Fruit fly (Drosophila melanogaster) ovary, adult (tissue): ENCODE results near the gene CG32668.

ENCODE experiments used
- CG17801 ChIP-seq: fragments of 200-800 bp; optimal IDR thresholded peaks from 2 replicates; lab custom pipeline; 2019; ENCODE audit warnings: missing biosample characterization, mild to moderate bottlenecking, missing genetic modification characterization, moderate library complexity; ENCODE audit not compliant: partially characterized antibody

The CG32668 gene

dm6 chrX:11159710-11160446 lies at the start of gene CG32668:
Gene CG32668 (minus strand): TSS chrX:11159760.
- no peak for TF ChIP-seq CG17801 (GFP tag; lab: Kevin White, UChicago)

dm6 chrX:11203104-11203503 lies 43.5 kb upstream of the CG32668 start:
- TF ChIP-seq CG17801 (GFP tag; lab: Kevin White, UChicago): no peak

dm6 chrX:11201948-11202347 lies 42.4 kb upstream of the CG32668 start, which contains the start of gene CG11106:
Gene CG11106 (plus strand): TSS chrX:11202248.
- TF ChIP-seq CG17801 (GFP tag; lab: Kevin White, UChicago): no peak

- TF ChIP-seq CG17801 (GFP tag; lab: Kevin White, UChicago): no peak
Measured at dm6 chrX:11182631-11183030, 23.1 kb upstream of the CG32668 start, which contains the start of gene CG15200. Gene CG15200 (plus strand): TSS chrX:11182931.

- TF ChIP-seq CG17801 (GFP tag; lab: Kevin White, UChicago): no peak
Measured at dm6 chrX:11176073-11176472, 16.5 kb upstream of the CG32668 start.

dm6 chrX:11170578-11170977 lies 11.0 kb upstream of the CG32668 start, which contains the start of gene CG1394:
Gene CG1394 (minus strand): TSS chrX:11170678.
- no peak for TF ChIP-seq CG17801 (GFP tag; lab: Kevin White, UChicago)

- no peak for TF ChIP-seq CG17801 (GFP tag; lab: Kevin White, UChicago)
Measured at dm6 chrX:11168958-11169357, 9.4 kb upstream of the CG32668 start, which contains the start of gene Antdh. Gene Antdh (minus strand): TSS chrX:11169058.

dm6 chrX:11155808-11156589 lies 3.6 kb downstream of the CG32668 start:
- peak; percentile 78 for TF ChIP-seq CG17801 (GFP tag; lab: Kevin White, UChicago)

- no peak for TF ChIP-seq CG17801 (GFP tag; lab: Kevin White, UChicago)
Measured at dm6 chrX:11154511-11155197, 4.9 kb downstream of the CG32668 start.

dm6 chrX:11153826-11154510 lies 5.6 kb downstream of the CG32668 start, which contains the start of the genes rtv and Dlic:
Gene rtv (minus strand): TSS chrX:11153990.
Gene Dlic (plus strand): TSS chrX:11154421.
- TF ChIP-seq CG17801 (GFP tag; lab: Kevin White, UChicago): no peak

- no peak for TF ChIP-seq CG17801 (GFP tag; lab: Kevin White, UChicago)
Measured at dm6 chrX:11153413-11153812, 6.1 kb downstream of the CG32668 start.

- TF ChIP-seq CG17801 (GFP tag; lab: Kevin White, UChicago): no peak
Measured at dm6 chrX:11149201-11149600, 10.4 kb downstream of the CG32668 start, which contains the start of gene Lint-1. Gene Lint-1 (plus strand): TSS chrX:11149323.

- TF ChIP-seq CG17801 (GFP tag; lab: Kevin White, UChicago): no peak
Measured at dm6 chrX:11148272-11148835, 11.2 kb downstream of the CG32668 start, which contains the start of gene Ran. Gene Ran (minus strand): TSS chrX:11148716.
